Worm (Caenorhabditis elegans) whole organism, late embryonic: Measurements from ENCODE around the gene T10H4.4.

Source experiments
- F13H6.1 ChIP-seq: sonication (generic microtip); optimal IDR thresholded peaks from 2 replicates; lab custom pipeline; 2016; ENCODE audit warnings: missing genetic modification characterization, missing compliant biosample characterization
- ama-1 ChIP-seq: fragments of 150-350 bp; optimal IDR thresholded peaks from 2 replicates; lab custom pipeline; 2014
- ceh-45 ChIP-seq: fragments of 200-800 bp; sonication (Bioruptor generic); IDR thresholded peaks from 2 replicates; pipeline ENCODE4 v1.3.6; 2022; ENCODE audit warnings: missing genetic modification reagents, missing genetic modification characterization, missing compliant biosample characterization
- lin-11 ChIP-seq: fragments of 200-800 bp; sonication (Bioruptor generic); optimal IDR thresholded peaks from 2 replicates; lab custom pipeline; 2018; ENCODE audit warnings: mild to moderate bottlenecking, missing genetic modification characterization, missing compliant biosample characterization
- nfya-1 ChIP-seq: sonication (generic microtip); optimal IDR thresholded peaks from 2 replicates; lab custom pipeline; 2017; ENCODE audit warnings: missing genetic modification characterization, mild to moderate bottlenecking, missing compliant biosample characterization, antibody characterized with exemption, moderate library complexity
- pha-4 ChIP-seq: fragments of 150-350 bp; optimal IDR thresholded peaks from 2 replicates; lab custom pipeline; 2018; ENCODE audit warnings: missing biosample characterization, missing genetic modification reagents, missing genetic modification characterization
- tbx-7 ChIP-seq: sonication (generic microtip); optimal IDR thresholded peaks from 2 replicates; lab custom pipeline; 2016; ENCODE audit warnings: missing genotype, missing genetic modification characterization, missing compliant biosample characterization
- unc-42 ChIP-seq: sonication (generic microtip); optimal IDR thresholded peaks from 2 replicates; lab custom pipeline; 2016; ENCODE audit warnings: missing genotype, missing genetic modification characterization, missing compliant biosample characterization

- no peak for TF ChIP-seq nfya-1 (tag; lab: Kevin White, UChicago)
- no peak for TF ChIP-seq lin-11 (tag; lab: Kevin White, UChicago)
- no peak for TF ChIP-seq unc-42 (tag; lab: Kevin White, UChicago)
- no peak for TF ChIP-seq pha-4
- TF ChIP-seq tbx-7 (tag; lab: Kevin White, UChicago), result no peak
- TF ChIP-seq ama-1 (lab: Kevin White, UChicago), result no peak
- TF ChIP-seq ceh-45 (GFP tag; lab: Robert Waterston, UW), result no peak
- TF ChIP-seq F13H6.1, result no peak
Observed at ce11 chrV:15305502-15305901, 33.3 kb upstream of the T10H4.4 start, which contains the start of gene T26H8.5.
